Fruit fly (Drosophila melanogaster): ENCODE data around the gene tara.

DNA sequence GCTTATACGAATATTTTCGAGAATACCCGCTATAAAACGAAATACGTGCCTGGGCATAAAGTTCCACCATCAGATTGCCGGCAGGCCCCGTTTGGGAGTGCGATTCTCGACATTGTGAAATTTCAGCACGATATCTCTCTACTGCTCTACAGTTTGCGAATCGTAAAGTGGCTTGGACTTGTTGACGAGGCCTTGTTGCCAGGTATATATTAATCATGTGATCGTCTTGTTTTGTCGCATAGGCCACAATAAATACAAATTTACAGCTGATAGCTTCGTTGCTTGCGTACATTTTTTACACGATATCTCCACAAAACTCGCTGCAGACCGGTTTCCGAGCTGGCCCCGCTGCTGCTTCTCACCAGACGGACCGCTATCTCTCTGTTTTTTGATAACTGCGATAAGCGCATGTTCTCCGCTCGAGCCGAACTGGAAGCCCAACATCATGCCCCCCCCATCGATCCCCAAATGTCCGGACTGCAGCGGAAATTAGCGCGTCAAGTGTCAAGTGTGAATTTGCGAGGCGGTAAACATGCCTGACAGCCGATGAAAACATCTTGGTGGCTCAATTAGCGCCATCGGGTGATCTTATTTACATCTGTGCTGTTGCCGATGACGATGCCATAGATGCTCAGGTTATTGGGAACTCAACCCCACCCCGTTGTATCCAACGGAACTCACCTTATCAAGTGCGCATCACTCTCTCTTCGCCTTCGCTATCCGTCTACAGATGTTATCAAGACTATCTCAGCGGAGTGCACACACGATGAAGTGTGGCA lies 84.0 kb downstream of the tara start:
- TF ChIP-seq CG12768 (GFP tag; optimal IDR thresholded peaks at IDR 0.05) = no peak
- TF ChIP-seq CG14711 (tag; optimal IDR thresholded peaks at IDR 0.05) = no peak
